Worm (Caenorhabditis elegans) whole organism, L2 larva: ENCODE results near the gene toca-2.

Experiments
- C34F6.9 ChIP-seq: fragments of 150-350 bp; optimal IDR thresholded peaks from 2 replicates; lab custom pipeline; 2014; ENCODE audit warnings: missing biosample characterization, missing genetic modification characterization
- F13H6.1 ChIP-seq: sonication (generic microtip); optimal IDR thresholded peaks from 2 replicates; lab custom pipeline; 2016; ENCODE audit warnings: missing genetic modification characterization, missing compliant biosample characterization
- R02D3.7 ChIP-seq: fragments of 150-350 bp; optimal IDR thresholded peaks from 2 replicates; lab custom pipeline; 2014; ENCODE audit warnings: missing biosample characterization, missing genetic modification characterization
- ZK546.5 ChIP-seq: sonication (generic microtip); optimal IDR thresholded peaks from 2 replicates; lab custom pipeline; 2017; ENCODE audit warnings: missing biosample characterization, missing genetic modification characterization
- alr-1 ChIP-seq: fragments of 150-350 bp; optimal IDR thresholded peaks from 2 replicates; lab custom pipeline; 2014; ENCODE audit warnings: missing biosample characterization, missing genetic modification characterization
- ama-1 ChIP-seq: fragments of 150-350 bp; optimal IDR thresholded peaks from 2 replicates; lab custom pipeline; 2018; ENCODE audit warnings: inconsistent platforms
- blmp-1 ChIP-seq: sonication (generic microtip); optimal IDR thresholded peaks from 2 replicates; lab custom pipeline; 2017; ENCODE audit warnings: missing genetic modification characterization, mild to moderate bottlenecking, missing compliant biosample characterization, antibody characterized with exemption, moderate library complexity; ENCODE audit not compliant: insufficient read depth
- ceh-16 ChIP-seq: fragments of 150-350 bp; optimal IDR thresholded peaks from 2 replicates; lab custom pipeline; 2014; ENCODE audit warnings: missing biosample characterization, missing genetic modification characterization
- crh-2 ChIP-seq: sonication (generic microtip); optimal IDR thresholded peaks from 2 replicates; lab custom pipeline; 2017; ENCODE audit warnings: missing biosample characterization, missing genetic modification characterization
- dmd-4 ChIP-seq: sonication (generic microtip); optimal IDR thresholded peaks from 2 replicates; lab custom pipeline; 2017; ENCODE audit warnings: missing biosample characterization, missing genetic modification characterization
- egl-27 ChIP-seq: sonication (generic microtip); optimal IDR thresholded peaks from 3 replicates; lab custom pipeline; 2017; ENCODE audit warnings: missing biosample characterization, missing genetic modification reagents, missing genetic modification characterization
- elt-1 ChIP-seq: fragments of 150-350 bp; optimal IDR thresholded peaks from 2 replicates; lab custom pipeline; 2014; ENCODE audit warnings: missing biosample characterization, missing genetic modification characterization
- fos-1 ChIP-seq: fragments of 150-350 bp; optimal IDR thresholded peaks from 2 replicates; lab custom pipeline; 2014; ENCODE audit warnings: missing biosample characterization, missing genetic modification characterization
- gmeb-1 ChIP-seq: fragments of 150-350 bp; optimal IDR thresholded peaks from 2 replicates; lab custom pipeline; 2014; ENCODE audit warnings: missing biosample characterization, missing genetic modification characterization
- lin-11 ChIP-seq: fragments of 150-350 bp; sonication (generic microtip); optimal IDR thresholded peaks from 2 replicates; lab custom pipeline; 2014; ENCODE audit warnings: missing biosample characterization, missing genetic modification characterization, inconsistent platforms, mixed read lengths
- lin-13 ChIP-seq: fragments of 150-350 bp; optimal IDR thresholded peaks from 2 replicates; lab custom pipeline; 2014; ENCODE audit warnings: missing biosample characterization, missing genetic modification reagents, missing genetic modification characterization
- lsy-2 ChIP-seq, 2 experiments: fragments of 150-350 bp in 1 of 2; sonication (generic microtip) in 1 of 2; optimal IDR thresholded peaks; 2 replicates each; lab custom pipeline; 2014 to 2017; ENCODE audit warnings: missing biosample characterization in 2 of 2, missing genetic modification characterization in 2 of 2
- mbf-1 ChIP-seq: sonication (generic microtip); optimal IDR thresholded peaks from 2 replicates; lab custom pipeline; 2017; ENCODE audit warnings: missing biosample characterization, missing genetic modification characterization
- mdl-1 ChIP-seq, 2 experiments: fragments of 150-350 bp in 1 of 2; sonication (generic microtip) in 1 of 2; optimal IDR thresholded peaks; 2 replicates each; lab custom pipeline; 2017; ENCODE audit warnings: missing biosample characterization in 2 of 2, missing genetic modification characterization in 2 of 2
- nhr-11 ChIP-seq: fragments of 150-350 bp; optimal IDR thresholded peaks from 2 replicates; lab custom pipeline; 2014; ENCODE audit warnings: missing biosample characterization, missing genetic modification characterization
- nhr-12 ChIP-seq: fragments of 150-350 bp; optimal IDR thresholded peaks from 2 replicates; lab custom pipeline; 2014; ENCODE audit warnings: missing biosample characterization, missing genetic modification characterization
- nhr-129 ChIP-seq: fragments of 150-350 bp; optimal IDR thresholded peaks from 2 replicates; lab custom pipeline; 2014; ENCODE audit warnings: missing biosample characterization, missing genetic modification characterization
- nhr-21 ChIP-seq: fragments of 150-350 bp; optimal IDR thresholded peaks from 2 replicates; lab custom pipeline; 2014; ENCODE audit warnings: missing biosample characterization, missing genetic modification characterization
- nhr-237 ChIP-seq: fragments of 150-350 bp; optimal IDR thresholded peaks from 2 replicates; lab custom pipeline; 2014; ENCODE audit warnings: missing biosample characterization, missing genetic modification characterization
- nhr-25 ChIP-seq: fragments of 150-350 bp; sonication (generic microtip); optimal IDR thresholded peaks from 3 replicates; lab custom pipeline; 2014; ENCODE audit warnings: missing biosample characterization, missing genetic modification characterization
- sma-3 ChIP-seq: sonication (generic microtip); optimal IDR thresholded peaks from 2 replicates; lab custom pipeline; 2016; ENCODE audit warnings: missing genetic modification reagents, missing genetic modification characterization, missing compliant biosample characterization
- sma-9 ChIP-seq, 2 experiments: fragments of 150-350 bp in 1 of 2; sonication (generic microtip) in 1 of 2; optimal IDR thresholded peaks; 2 replicates each; lab custom pipeline; 2014 to 2016; ENCODE audit warnings: missing genetic modification characterization in 2 of 2, mild to moderate bottlenecking in 1 of 2, missing biosample characterization in 1 of 2, missing compliant biosample characterization in 1 of 2, missing genetic modification reagents in 1 of 2, moderate library complexity in 1 of 2
- snpc-4 ChIP-seq: fragments of 150-350 bp; optimal IDR thresholded peaks from 2 replicates; lab custom pipeline; 2014; ENCODE audit warnings: missing biosample characterization, missing genetic modification characterization
- unc-55 ChIP-seq: fragments of 150-350 bp; sonication (generic microtip); optimal IDR thresholded peaks from 3 replicates; lab custom pipeline; 2014; ENCODE audit warnings: missing biosample characterization, missing genetic modification reagents, missing genetic modification characterization
- unc-62 ChIP-seq: fragments of 150-350 bp; optimal IDR thresholded peaks from 2 replicates; lab custom pipeline; 2014; ENCODE audit warnings: missing biosample characterization, missing genetic modification reagents, missing genetic modification characterization
- zag-1 ChIP-seq: fragments of 150-350 bp; optimal IDR thresholded peaks from 2 replicates; lab custom pipeline; 2014; ENCODE audit warnings: missing biosample characterization, missing genetic modification characterization
- ztf-1 ChIP-seq: fragments of 200-800 bp; sonication (Bioruptor generic); conservative IDR thresholded peaks from 2 replicates; pipeline ENCODE4 v1.3.6; 2022; ENCODE audit warnings: missing genetic modification characterization, missing compliant biosample characterization
- ztf-4 ChIP-seq: fragments of 150-350 bp; optimal IDR thresholded peaks from 2 replicates; lab custom pipeline; 2014; ENCODE audit warnings: missing biosample characterization, missing genetic modification characterization

toca-2 gene

DNA sequence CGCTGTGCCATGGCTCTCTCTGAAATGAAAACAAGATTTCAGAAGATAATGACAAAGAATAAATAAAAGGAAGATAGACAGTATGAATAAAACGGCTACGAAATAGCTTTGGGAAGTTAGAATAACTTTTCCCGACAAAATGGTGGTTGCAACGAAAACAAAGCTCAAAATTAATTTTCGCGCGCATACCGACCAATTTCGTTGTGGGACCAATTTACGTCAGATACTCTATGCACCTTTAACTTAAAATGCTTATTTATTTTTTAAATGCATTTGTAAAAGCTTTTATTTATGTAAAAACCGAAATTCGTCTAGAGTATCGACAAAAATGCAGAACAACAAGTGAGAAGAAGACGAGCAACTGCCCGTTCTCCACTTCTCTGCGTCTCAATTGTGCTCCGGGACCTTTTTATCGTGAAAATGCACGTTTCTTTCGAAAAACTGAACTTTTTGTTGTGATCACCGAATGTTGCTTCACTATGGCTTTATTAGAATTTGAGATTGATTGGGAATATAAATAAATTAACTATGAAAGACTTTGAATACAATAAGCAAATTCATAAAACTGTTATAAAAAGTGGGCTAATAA is 12.5 kb downstream of the toca-2 start, which contains the start of gene rml-1:
rml-1 (minus strand) TSS at position 19 of the 589 bp plus-strand sequence.
- no peak for TF ChIP-seq snpc-4 (tag; lab: Kevin White, UChicago)
- TF ChIP-seq nhr-25 (tag; lab: Kevin White, UChicago): no peak
- no peak for TF ChIP-seq blmp-1 (tag; lab: Kevin White, UChicago)
- no peak for TF ChIP-seq ztf-1 (GFP tag; lab: Robert Waterston, UW)
- no peak for TF ChIP-seq R02D3.7 (tag; lab: Kevin White, UChicago)
- no peak for TF ChIP-seq nhr-237 (tag; lab: Kevin White, UChicago)
- no peak for TF ChIP-seq ZK546.5 (tag; lab: Kevin White, UChicago)
- TF ChIP-seq zag-1 (tag; lab: Kevin White, UChicago): no peak
- TF ChIP-seq C34F6.9 (tag; lab: Kevin White, UChicago): peak; percentile 37
- TF ChIP-seq mbf-1 (tag; lab: Kevin White, UChicago): no peak
- TF ChIP-seq egl-27 (tag; lab: Kevin White, UChicago): no peak
- peak; percentile 12 for TF ChIP-seq nhr-129 (tag; lab: Kevin White, UChicago)
- peak; percentile 45 for TF ChIP-seq unc-55 (GFP tag; lab: Kevin White, UChicago)
- TF ChIP-seq lsy-2 (tag; optimal IDR thresholded peaks at IDR 0.05; lab: Kevin White, UChicago): no peak
- TF ChIP-seq nhr-21 (tag; lab: Kevin White, UChicago): no peak
- no peak for TF ChIP-seq lin-11 (tag; lab: Kevin White, UChicago)
- no peak for TF ChIP-seq sma-3 (GFP tag; lab: Kevin White, UChicago)
- no peak for TF ChIP-seq nhr-12
- no peak for TF ChIP-seq dmd-4 (tag; lab: Kevin White, UChicago)

DNA sequence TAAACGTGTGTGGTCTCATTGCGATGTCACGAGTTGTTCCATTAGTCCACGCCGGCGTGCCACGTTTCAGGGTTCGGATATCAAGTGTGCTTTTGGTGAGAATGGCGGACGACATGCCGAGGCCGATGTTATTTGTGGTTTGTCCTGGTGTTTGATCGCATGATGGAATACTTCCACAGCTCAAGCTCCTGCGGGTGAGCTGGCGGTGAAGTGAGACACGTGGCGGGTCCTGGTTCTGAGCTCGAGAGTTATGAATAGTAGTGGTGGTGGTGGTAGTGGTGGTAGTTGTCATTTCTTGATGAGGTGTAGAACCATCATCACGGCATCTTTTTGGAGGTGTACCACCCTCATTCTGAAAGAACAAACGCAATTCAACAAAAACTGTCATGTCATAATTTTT is 14.3 kb downstream of the toca-2 start:
- no peak for TF ChIP-seq nhr-129 (tag; lab: Kevin White, UChicago)
- no peak for TF ChIP-seq zag-1 (tag; lab: Kevin White, UChicago)
- TF ChIP-seq lsy-2 (tag; optimal IDR thresholded peaks at IDR 0.05; lab: Kevin White, UChicago): no peak
- TF ChIP-seq ama-1 (lab: Kevin White, UChicago): no peak
- TF ChIP-seq R02D3.7 (tag; lab: Kevin White, UChicago): no peak
- TF ChIP-seq ceh-16 (tag; lab: Kevin White, UChicago): no peak
- TF ChIP-seq mdl-1 (tag; optimal IDR thresholded peaks at IDR 0.05; lab: Kevin White, UChicago): no peak
- no peak for TF ChIP-seq nhr-11
- TF ChIP-seq sma-3 (GFP tag; lab: Kevin White, UChicago): no peak
- no peak for TF ChIP-seq elt-1

DNA sequence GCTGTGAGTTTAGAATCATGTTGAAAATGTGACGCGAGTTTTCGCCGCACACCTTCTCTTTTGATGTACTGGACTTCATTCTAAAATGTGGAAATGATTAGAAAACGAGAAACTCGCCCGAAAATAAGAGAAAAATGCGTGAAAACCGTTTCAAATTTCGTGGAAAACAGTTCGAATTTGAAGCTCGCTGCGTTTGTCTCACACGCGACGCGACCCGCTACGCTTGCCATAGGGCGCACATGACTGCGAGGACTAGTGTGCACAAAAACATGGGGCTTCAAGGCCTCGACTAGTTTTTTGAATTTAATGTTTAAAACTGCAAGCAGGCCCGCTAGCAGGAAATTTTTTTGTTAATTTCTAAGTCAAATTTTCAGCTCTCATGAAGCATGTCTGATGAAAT is 15.4 kb downstream of the toca-2 start, which contains the start of the genes cyk-4 and pdr-1:
cyk-4 (minus strand) TSS at position 80 of the 400 bp plus-strand sequence.
pdr-1 (plus strand) TSS at position 369 of the 400 bp plus-strand sequence.
- TF ChIP-seq lin-13 (GFP tag; lab: Kevin White, UChicago): peak; percentile 74
- peak; percentile 28 for TF ChIP-seq nhr-25 (tag; lab: Kevin White, UChicago)
- TF ChIP-seq crh-2: peak; percentile 57
- no peak for TF ChIP-seq fos-1 (tag; lab: Kevin White, UChicago)
- TF ChIP-seq blmp-1 (tag; lab: Kevin White, UChicago): peak; percentile 30
- TF ChIP-seq ztf-1 (GFP tag; lab: Robert Waterston, UW): no peak
- peak; percentile 44 for TF ChIP-seq lin-11 (tag; lab: Kevin White, UChicago)
- TF ChIP-seq gmeb-1: peak; percentile 76
- peak; percentile 77 for TF ChIP-seq unc-55 (GFP tag; lab: Kevin White, UChicago)
- peak; percentile 76 for TF ChIP-seq C34F6.9 (tag; lab: Kevin White, UChicago)
- TF ChIP-seq sma-9 (GFP tag; optimal IDR thresholded peaks at IDR 0.05; lab: Kevin White, UChicago): no peak
- no peak for TF ChIP-seq sma-9 (tag; optimal IDR thresholded peaks at IDR 0.05; lab: Kevin White, UChicago)
- peak; percentile 23 for TF ChIP-seq sma-3 (GFP tag; lab: Kevin White, UChicago)
- no peak for TF ChIP-seq R02D3.7 (tag; lab: Kevin White, UChicago)
- peak; percentile 71 for TF ChIP-seq nhr-129 (tag; lab: Kevin White, UChicago)

DNA sequence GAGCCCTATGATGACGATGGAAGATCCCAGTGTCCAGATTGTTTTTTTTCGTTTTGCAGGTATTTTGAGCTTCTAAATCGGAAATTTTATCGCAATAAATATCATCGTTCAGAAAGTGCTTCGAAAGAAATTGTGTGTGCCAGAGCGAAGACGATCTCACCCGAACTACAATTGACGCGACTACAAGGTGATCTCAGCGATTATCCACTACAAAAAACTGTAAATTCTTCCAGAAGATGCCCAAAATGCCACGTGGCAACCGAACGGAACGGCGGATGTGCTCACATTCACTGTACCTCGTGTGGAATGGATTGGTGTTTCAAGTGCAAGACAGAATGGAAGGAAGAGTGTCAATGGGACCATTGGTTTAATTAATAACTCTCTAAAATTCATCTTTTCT is 17.2 kb downstream of the toca-2 start, which contains the start of gene mdt-29:
mdt-29 (plus strand) TSS at position 301 of the 400 bp plus-strand sequence.
- TF ChIP-seq ztf-4 (tag; lab: Kevin White, UChicago): no peak
- TF ChIP-seq sma-3 (GFP tag; lab: Kevin White, UChicago): no peak
- no peak for TF ChIP-seq ceh-16 (tag; lab: Kevin White, UChicago)
- no peak for TF ChIP-seq alr-1
- TF ChIP-seq F13H6.1 (tag; lab: Kevin White, UChicago): no peak
- TF ChIP-seq lin-11 (tag; lab: Kevin White, UChicago): no peak
- TF ChIP-seq unc-62 (GFP tag; lab: Kevin White, UChicago): no peak
